Worm (Caenorhabditis elegans) whole organism, L4 larva: Measurements from ENCODE around the gene F33G12.7.

Experiments
- F10B5.3 ChIP-seq: sonication (generic microtip); optimal IDR thresholded peaks from 2 replicates; lab custom pipeline; 2016; ENCODE audit warnings: mild to moderate bottlenecking, missing genetic modification characterization, missing compliant biosample characterization
- F26F4.8 ChIP-seq: fragments of 200-800 bp; sonication (Bioruptor generic); conservative IDR thresholded peaks from 2 replicates; pipeline ENCODE4 v1.3.6; 2022; ENCODE audit warnings: missing genetic modification characterization, missing compliant biosample characterization
- F49E8.2 ChIP-seq: sonication (generic microtip); optimal IDR thresholded peaks from 2 replicates; lab custom pipeline; 2016; ENCODE audit warnings: missing compliant biosample characterization, mild to moderate bottlenecking, missing genetic modification characterization, borderline replicate concordance
- ZK546.5 ChIP-seq, 2 experiments: sonication (generic microtip); optimal IDR thresholded peaks; 2 replicates each; lab custom pipeline; 2017; ENCODE audit warnings: missing biosample characterization in 2 of 2, missing genetic modification characterization in 2 of 2
- aly-2 ChIP-seq: sonication (generic microtip); optimal IDR thresholded peaks from 2 replicates; lab custom pipeline; 2018; ENCODE audit warnings: missing biosample characterization, missing genetic modification characterization
- ceh-20 ChIP-seq: fragments of 200-800 bp; sonication (Bioruptor generic); IDR thresholded peaks from 2 replicates; pipeline ENCODE4 v1.3.6; 2022; ENCODE audit warnings: missing genetic modification reagents, missing genetic modification characterization, missing compliant biosample characterization
- ceh-28 ChIP-seq: fragments of 150-350 bp; optimal IDR thresholded peaks from 2 replicates; lab custom pipeline; 2014; ENCODE audit warnings: missing biosample characterization, missing genetic modification reagents, missing genetic modification characterization
- ceh-44 ChIP-seq: fragments of 200-800 bp; sonication (Bioruptor generic); IDR thresholded peaks from 2 replicates; pipeline ENCODE4 v1.3.6; 2022; ENCODE audit warnings: missing genetic modification reagents, missing genetic modification characterization, missing compliant biosample characterization
- cey-2 ChIP-seq: sonication (generic microtip); optimal IDR thresholded peaks from 3 replicates; lab custom pipeline; 2017; ENCODE audit warnings: missing genetic modification characterization, mild to moderate bottlenecking, missing compliant biosample characterization, antibody characterized with exemption, borderline replicate concordance; ENCODE audit not compliant: insufficient read depth
- ctbp-1 ChIP-seq: fragments of 200-800 bp; sonication (Bioruptor generic); IDR thresholded peaks from 2 replicates; pipeline ENCODE4 v1.3.6; 2022; ENCODE audit warnings: missing genetic modification reagents, missing genetic modification characterization, missing compliant biosample characterization
- daf-12 ChIP-seq: fragments of 150-350 bp; optimal IDR thresholded peaks from 2 replicates; lab custom pipeline; 2014; ENCODE audit warnings: missing biosample characterization, missing genetic modification reagents, missing genetic modification characterization
- dmd-9 ChIP-seq: fragments of 200-800 bp; sonication (Bioruptor generic); IDR thresholded peaks from 2 replicates; pipeline ENCODE4 v1.3.6; 2022; ENCODE audit warnings: missing genetic modification reagents, missing genetic modification characterization, missing compliant biosample characterization
- duxl-1 ChIP-seq: sonication (generic microtip); optimal IDR thresholded peaks from 2 replicates; lab custom pipeline; 2016; ENCODE audit warnings: mild to moderate bottlenecking, missing genetic modification characterization, moderate library complexity, missing compliant biosample characterization; ENCODE audit not compliant: poor library complexity
- gei-8 ChIP-seq: fragments of 200-800 bp; sonication (Bioruptor generic); optimal IDR thresholded peaks from 2 replicates; lab custom pipeline; 2018; ENCODE audit warnings: mild to moderate bottlenecking, missing genetic modification characterization, missing compliant biosample characterization
- hmg-1.1 ChIP-seq: fragments of 200-800 bp; sonication (Bioruptor generic); IDR thresholded peaks from 2 replicates; pipeline ENCODE4 v1.3.6; 2022; ENCODE audit warnings: missing genetic modification reagents, missing genetic modification characterization, missing compliant biosample characterization
- jun-1 ChIP-seq: fragments of 150-350 bp; optimal IDR thresholded peaks from 2 replicates; lab custom pipeline; 2014; ENCODE audit warnings: missing biosample characterization, missing genetic modification reagents, missing genetic modification characterization
- lim-7 ChIP-seq: fragments of 200-800 bp; sonication (Bioruptor generic); IDR thresholded peaks from 2 replicates; pipeline ENCODE4 v1.3.6; 2022; ENCODE audit warnings: missing genetic modification characterization, missing compliant biosample characterization
- lin-1 ChIP-seq: fragments of 200-800 bp; sonication (Bioruptor generic); IDR thresholded peaks from 2 replicates; pipeline ENCODE4 v1.3.6; 2022; ENCODE audit warnings: missing genetic modification reagents, missing genetic modification characterization, missing compliant biosample characterization
- lin-38 ChIP-seq: fragments of 200-800 bp; sonication (Bioruptor generic); IDR thresholded peaks from 2 replicates; pipeline ENCODE4 v1.3.6; 2022; ENCODE audit warnings: missing genetic modification reagents, missing genetic modification characterization, missing compliant biosample characterization
- lir-3 ChIP-seq: sonication (generic microtip); optimal IDR thresholded peaks from 2 replicates; lab custom pipeline; 2016; ENCODE audit warnings: mild to moderate bottlenecking, missing genetic modification characterization, missing compliant biosample characterization
- mep-1 ChIP-seq: fragments of 150-350 bp; sonication (generic microtip); optimal IDR thresholded peaks from 3 replicates; lab custom pipeline; 2014; ENCODE audit warnings: missing biosample characterization, missing genetic modification characterization
- mes-2 ChIP-seq: sonication (generic microtip); optimal IDR thresholded peaks from 2 replicates; lab custom pipeline; 2016; ENCODE audit warnings: missing genotype, mild to moderate bottlenecking, missing genetic modification characterization, missing compliant biosample characterization; ENCODE audit not compliant: poor library complexity, severe bottlenecking
- mxl-2 ChIP-seq: fragments of 200-800 bp; sonication (Bioruptor generic); conservative IDR thresholded peaks from 2 replicates; pipeline ENCODE4 v1.3.6; 2022; ENCODE audit warnings: missing genetic modification reagents, missing genetic modification characterization, missing compliant biosample characterization
- mxl-3 ChIP-seq: fragments of 200-800 bp; sonication (Bioruptor generic); optimal IDR thresholded peaks from 2 replicates; lab custom pipeline; 2018; ENCODE audit warnings: mild to moderate bottlenecking, missing genetic modification characterization, missing compliant biosample characterization
- nhr-10 ChIP-seq: fragments of 150-350 bp; optimal IDR thresholded peaks from 2 replicates; lab custom pipeline; 2014; ENCODE audit warnings: missing biosample characterization, missing genetic modification characterization
- nhr-102 ChIP-seq: sonication (generic microtip); optimal IDR thresholded peaks from 2 replicates; lab custom pipeline; 2016; ENCODE audit warnings: mild to moderate bottlenecking, missing genetic modification characterization, moderate library complexity, missing compliant biosample characterization
- nhr-237 ChIP-seq: sonication (generic microtip); optimal IDR thresholded peaks from 2 replicates; lab custom pipeline; 2017; ENCODE audit warnings: missing biosample characterization, missing genetic modification characterization
- nhr-41 ChIP-seq: fragments of 200-800 bp; sonication (Bioruptor generic); IDR thresholded peaks from 2 replicates; pipeline ENCODE4 v1.3.6; 2022; ENCODE audit warnings: missing genetic modification reagents, missing genetic modification characterization, missing compliant biosample characterization
- nhr-76 ChIP-seq: fragments of 150-350 bp; optimal IDR thresholded peaks from 2 replicates; lab custom pipeline; 2014; ENCODE audit warnings: missing biosample characterization, missing genetic modification characterization
- nhr-77 ChIP-seq: fragments of 150-350 bp; optimal IDR thresholded peaks from 2 replicates; lab custom pipeline; 2014; ENCODE audit warnings: missing biosample characterization, missing genetic modification characterization
- pha-4 ChIP-seq, 2 experiments: fragments of 150-350 bp in 1 of 2; fragments of 200-800 bp in 1 of 2; sonication (Bioruptor generic) in 1 of 2; IDR thresholded peaks in 1 of 2; optimal IDR thresholded peaks in 1 of 2; 2 replicates each; pipeline versions ENCODE4 v1.3.6 to Lab custom; 2014 to 2022; ENCODE audit warnings: missing genetic modification characterization in 2 of 2, missing genetic modification reagents in 2 of 2, missing biosample characterization in 1 of 2, missing compliant biosample characterization in 1 of 2
- pqm-1 ChIP-seq: sonication (generic microtip); optimal IDR thresholded peaks from 2 replicates; lab custom pipeline; 2017; ENCODE audit warnings: missing biosample characterization, missing genetic modification characterization
- saeg-2 ChIP-seq: fragments of 200-800 bp; sonication (Bioruptor generic); IDR thresholded peaks from 2 replicates; pipeline ENCODE4 v1.3.6; 2022; ENCODE audit warnings: missing genetic modification reagents, missing genetic modification characterization, missing compliant biosample characterization
- sdz-12 ChIP-seq: fragments of 200-800 bp; sonication (Bioruptor generic); optimal IDR thresholded peaks from 2 replicates; lab custom pipeline; 2018; ENCODE audit warnings: mild to moderate bottlenecking, missing genetic modification characterization, missing compliant biosample characterization
- skn-1 ChIP-seq: fragments of 150-350 bp; optimal IDR thresholded peaks from 2 replicates; lab custom pipeline; 2014; ENCODE audit warnings: missing biosample characterization, missing genetic modification characterization
- snpc-1.2 ChIP-seq: fragments of 200-800 bp; sonication (Bioruptor generic); IDR thresholded peaks from 2 replicates; pipeline ENCODE4 v1.3.6; 2022; ENCODE audit warnings: missing genetic modification reagents, missing genetic modification characterization, missing compliant biosample characterization
- snpc-4 ChIP-seq: fragments of 150-350 bp; optimal IDR thresholded peaks from 2 replicates; lab custom pipeline; 2014; ENCODE audit warnings: missing biosample characterization, missing genetic modification characterization
- spr-1 ChIP-seq: sonication (generic microtip); optimal IDR thresholded peaks from 2 replicates; lab custom pipeline; 2016; ENCODE audit warnings: mild to moderate bottlenecking, missing genetic modification characterization, missing compliant biosample characterization
- tag-97 ChIP-seq: fragments of 200-800 bp; sonication (Bioruptor generic); IDR thresholded peaks from 2 replicates; pipeline ENCODE4 v1.3.6; 2022; ENCODE audit warnings: missing genetic modification characterization, missing compliant biosample characterization
- unc-39 ChIP-seq: sonication (generic microtip); optimal IDR thresholded peaks from 2 replicates; lab custom pipeline; 2017; ENCODE audit warnings: missing biosample characterization, missing genetic modification characterization
- zip-2 ChIP-seq: fragments of 150-350 bp; optimal IDR thresholded peaks from 2 replicates; lab custom pipeline; 2014; ENCODE audit warnings: missing biosample characterization, missing genetic modification characterization
- ztf-7 ChIP-seq: fragments of 150-350 bp; optimal IDR thresholded peaks from 2 replicates; lab custom pipeline; 2014; ENCODE audit warnings: missing biosample characterization, missing genetic modification characterization

The F33G12.7 gene

DNA sequence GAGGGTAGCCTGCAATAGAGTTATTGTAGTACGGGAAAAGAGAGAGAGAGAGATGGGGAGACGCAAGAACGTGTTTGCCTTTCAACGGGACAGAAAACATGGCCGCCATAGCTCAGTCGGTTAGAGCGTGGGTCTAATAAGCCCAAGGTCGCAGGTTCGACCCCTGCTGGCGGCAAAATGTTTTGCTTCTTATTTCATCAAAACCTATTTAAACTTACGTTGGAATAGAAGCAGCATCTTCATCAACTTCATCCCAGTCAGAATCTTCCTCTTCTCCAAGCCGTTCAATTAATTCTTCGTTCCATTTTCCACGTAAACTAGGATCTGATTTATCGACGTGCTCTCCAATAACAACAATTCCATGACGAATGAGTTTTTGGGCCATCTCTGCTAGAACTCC, 7.8 kb downstream of the F33G12.7 start (continued):
- TF ChIP-seq zip-2 (peak; percentile 55), lir-3 (peak; percentile 15), saeg-2 (GFP tag; lab: Robert Waterston, UW) (0 out of 2 replicates have a peak, but pooled peaks have one; percentile 48), nhr-76 (tag; lab: Kevin White, UChicago) (no peak), unc-39 (no peak), snpc-4 (tag; lab: Kevin White, UChicago) (no peak), ZK546.5 (tag; optimal IDR thresholded peaks at IDR 0.05; lab: Kevin White, UChicago) (no peak), gei-8 (peak; percentile 68), nhr-10 (tag; lab: Kevin White, UChicago) (no peak), lim-7 (GFP tag; lab: Robert Waterston, UW) (peak; percentile 94), spr-1 (peak; percentile 75), mes-2 (tag; lab: Kevin White, UChicago) (peak; percentile 74), daf-12 (tag; lab: Kevin White, UChicago) (no peak), F49E8.2 (tag; lab: Kevin White, UChicago) (peak; percentile 69), mxl-3 (GFP tag; lab: Kevin White, UChicago) (peak; percentile 59), ceh-20 (GFP tag; lab: Robert Waterston, UW) (peak; percentile 70), aly-2 (no peak), sdz-12 (GFP tag; lab: Kevin White, UChicago) (peak; percentile 82), lin-38 (GFP tag; lab: Robert Waterston, UW) (peak; percentile 84), ceh-28 (tag; lab: Kevin White, UChicago) (no peak), nhr-237 (tag; lab: Kevin White, UChicago) (no peak), nhr-77 (tag; lab: Kevin White, UChicago) (peak; percentile 71), hmg-1.1 (peak; percentile 90), duxl-1 (tag; lab: Kevin White, UChicago) (peak; percentile 78), ceh-44 (GFP tag; lab: Robert Waterston, UW) (peak; percentile 59; the same call in 1 of the 2 replicates), nhr-102 (tag; lab: Kevin White, UChicago) (peak; percentile 54), ztf-7 (tag; lab: Kevin White, UChicago) (peak; percentile 65), dmd-9 (peak; percentile 78)

- TF ChIP-seq lin-1, result no peak
- TF ChIP-seq pqm-1 (tag; lab: Kevin White, UChicago), result no peak
- no peak for TF ChIP-seq pha-4 (GFP tag; IDR thresholded peaks at IDR 0.05; lab: Robert Waterston, UW)
- no peak for TF ChIP-seq pha-4 (tag; optimal IDR thresholded peaks at IDR 0.05; lab: Kevin White, UChicago)
- no peak for TF ChIP-seq jun-1 (tag; lab: Kevin White, UChicago)
- TF ChIP-seq skn-1 (tag; lab: Kevin White, UChicago), result no peak
- TF ChIP-seq ztf-7 (tag; lab: Kevin White, UChicago), result no peak
- TF ChIP-seq nhr-41, result no peak
- TF ChIP-seq tag-97 (GFP tag; lab: Robert Waterston, UW), result no peak
- no peak for TF ChIP-seq cey-2 (tag; lab: Kevin White, UChicago)
- no peak for TF ChIP-seq F10B5.3 (tag; lab: Kevin White, UChicago)
- no peak for TF ChIP-seq mep-1 (tag; lab: Kevin White, UChicago)
- no peak for TF ChIP-seq snpc-1.2
- no peak for TF ChIP-seq nhr-77 (tag; lab: Kevin White, UChicago)
- no peak for TF ChIP-seq F26F4.8 (GFP tag; lab: Robert Waterston, UW)
- no peak for TF ChIP-seq ctbp-1
- no peak for TF ChIP-seq mxl-2 (GFP tag; lab: Robert Waterston, UW)
Observed at ce11 chrII:5031612-5032011, 8.9 kb downstream of the F33G12.7 start, which contains the start of gene wdr-83. TSS of gene wdr-83 (minus strand) at chrII:5031712.
